Worm (Caenorhabditis elegans) whole organism, L4 larva: Measurements from ENCODE around the gene stau-1.

Experiments used
- mdl-1 ChIP-seq, 2 experiments: fragments of 150-350 bp in 1 of 2; sonication (generic microtip) in 1 of 2; optimal IDR thresholded peaks; 2 replicates each; lab custom pipeline; 2014 to 2017; ENCODE audit warnings: missing biosample characterization in 2 of 2, missing genetic modification characterization in 2 of 2
- pha-4 ChIP-seq, 2 experiments: fragments of 150-350 bp in 1 of 2; fragments of 200-800 bp in 1 of 2; sonication (Bioruptor generic) in 1 of 2; IDR thresholded peaks in 1 of 2; optimal IDR thresholded peaks in 1 of 2; 2 replicates each; pipeline versions ENCODE4 v1.3.6 to Lab custom; 2014 to 2022; ENCODE audit warnings: missing genetic modification characterization in 2 of 2, missing genetic modification reagents in 2 of 2, missing biosample characterization in 1 of 2, missing compliant biosample characterization in 1 of 2
- sdz-12 ChIP-seq: fragments of 200-800 bp; sonication (Bioruptor generic); optimal IDR thresholded peaks from 2 replicates; lab custom pipeline; 2018; ENCODE audit warnings: mild to moderate bottlenecking, missing genetic modification characterization, missing compliant biosample characterization
- zag-1 ChIP-seq: fragments of 150-350 bp; optimal IDR thresholded peaks from 2 replicates; lab custom pipeline; 2014; ENCODE audit warnings: missing biosample characterization, missing genetic modification characterization

- peak in 1 of 2 experiments; percentile 35 for TF ChIP-seq mdl-1 (tag; optimal IDR thresholded peaks at IDR 0.05; lab: Kevin White, UChicago)
- no peak for TF ChIP-seq zag-1 (tag; lab: Kevin White, UChicago)
- no peak for TF ChIP-seq sdz-12
- TF ChIP-seq pha-4 (GFP tag; IDR thresholded peaks at IDR 0.05; lab: Robert Waterston, UW) = no peak
- TF ChIP-seq pha-4 (tag; optimal IDR thresholded peaks at IDR 0.05; lab: Kevin White, UChicago) = no peak
Observed at ce11 chrX:1021835-1022311, 13.2 kb downstream of the stau-1 start.
